Worm (Caenorhabditis elegans): ENCODE data around the gene T22B7.4.

Gene T22B7.4

DNA sequence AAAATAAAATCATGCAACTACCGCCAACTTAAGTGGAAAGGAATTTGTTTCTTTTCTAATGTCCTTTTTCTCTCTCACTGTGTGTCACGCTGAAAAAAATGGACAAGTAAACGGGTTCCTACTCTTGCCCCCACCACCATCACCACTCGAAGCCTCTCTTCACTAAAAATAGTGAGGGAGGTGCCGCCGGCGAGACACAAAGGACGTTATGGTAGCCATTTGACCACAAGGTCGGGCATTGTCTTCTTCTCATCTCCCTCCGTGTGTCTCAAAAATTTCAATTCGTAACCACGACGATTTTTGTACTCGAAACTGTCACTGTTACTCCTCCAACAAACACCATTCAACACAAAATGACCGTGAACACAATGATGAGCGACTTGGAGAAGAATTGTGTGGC, 18.4 kb upstream of the T22B7.4 start, which contains the start of gene T22B7.22:
TSS of gene T22B7.22 (plus strand) at position 354 of the 400 bp plus-strand sequence.
- TF ChIP-seq lin-32 (GFP tag; optimal IDR thresholded peaks at IDR 0.05) (no peak), ztf-11 (tag; optimal IDR thresholded peaks at IDR 0.05) (no peak), ceh-39 (tag; optimal IDR thresholded peaks at IDR 0.05) (no peak), M03D4.4 (tag; optimal IDR thresholded peaks at IDR 0.05) (no peak)

DNA sequence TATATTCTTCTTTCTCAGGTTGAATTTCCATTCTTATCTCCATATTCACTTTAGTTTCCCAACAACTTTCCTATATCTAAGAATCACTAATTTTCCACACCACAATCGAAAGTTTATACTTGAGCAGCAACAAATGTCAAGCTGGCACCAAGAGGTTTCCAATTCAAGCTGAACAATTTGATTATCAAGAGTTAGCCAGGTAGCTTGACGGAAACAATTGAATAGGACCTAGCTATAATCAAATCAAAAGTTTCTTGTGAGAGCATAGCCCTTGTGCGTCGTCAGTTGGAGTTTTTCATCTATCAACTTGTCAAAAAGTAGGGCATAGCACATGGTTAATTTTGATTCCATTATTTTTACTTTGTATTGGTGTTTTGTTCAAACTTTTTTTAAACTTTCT, 14.4 kb upstream of the T22B7.4 start:
- no peak for TF ChIP-seq nhr-28 (tag; optimal IDR thresholded peaks at IDR 0.05)
- no peak for TF ChIP-seq flh-1 (GFP tag; optimal IDR thresholded peaks at IDR 0.05)
- no peak for TF ChIP-seq mls-2 (tag; optimal IDR thresholded peaks at IDR 0.05)
- TF ChIP-seq elt-1 (tag; optimal IDR thresholded peaks at IDR 0.05; ENCODE audit: borderline replicate concordance, insufficient read depth): no peak
- TF ChIP-seq ces-1 (GFP tag; optimal IDR thresholded peaks at IDR 0.05): peak; percentile 52

DNA sequence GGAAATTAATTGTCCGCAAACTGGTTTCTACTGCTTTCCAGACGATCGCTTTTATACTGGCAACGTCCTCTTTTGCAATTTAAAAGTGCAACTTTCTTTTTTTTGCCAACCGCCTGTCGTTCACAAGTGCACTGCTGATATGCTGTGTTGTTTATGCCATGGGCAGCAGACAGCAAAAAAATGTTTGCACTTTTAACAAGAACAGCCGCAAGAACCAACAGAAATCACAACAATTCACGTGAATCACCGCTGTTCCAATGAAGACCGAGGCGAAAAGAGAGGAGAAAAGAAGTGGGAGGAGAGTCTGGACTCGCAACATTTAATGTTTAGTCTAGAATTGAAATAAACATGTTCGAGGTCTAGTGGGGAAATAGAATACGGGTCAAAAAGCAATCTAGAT, 12.6 kb upstream of the T22B7.4 start, which contains the start of gene T22B7.7:
TSS of gene T22B7.7 (minus strand) at position 262 of the 400 bp plus-strand sequence.
- TF ChIP-seq tbx-8 (GFP tag; optimal IDR thresholded peaks at IDR 0.05) (no peak), nhr-12 (tag; optimal IDR thresholded peaks at IDR 0.05) (no peak), flh-1 (GFP tag; optimal IDR thresholded peaks at IDR 0.05) (no peak), drap-1 (GFP tag; optimal IDR thresholded peaks at IDR 0.05) (no peak), elt-3 (tag; optimal IDR thresholded peaks at IDR 0.05) (no peak), ceh-43 (GFP tag; optimal IDR thresholded peaks at IDR 0.05) (no peak), unc-62 (GFP tag; optimal IDR thresholded peaks at IDR 0.05) (no peak), bed-3 (GFP tag; optimal IDR thresholded peaks at IDR 0.05) (no peak), cnd-1 (tag; optimal IDR thresholded peaks at IDR 0.05) (no peak), elt-1 (tag; optimal IDR thresholded peaks at IDR 0.05; ENCODE audit: borderline replicate concordance, insufficient read depth) (no peak)

DNA sequence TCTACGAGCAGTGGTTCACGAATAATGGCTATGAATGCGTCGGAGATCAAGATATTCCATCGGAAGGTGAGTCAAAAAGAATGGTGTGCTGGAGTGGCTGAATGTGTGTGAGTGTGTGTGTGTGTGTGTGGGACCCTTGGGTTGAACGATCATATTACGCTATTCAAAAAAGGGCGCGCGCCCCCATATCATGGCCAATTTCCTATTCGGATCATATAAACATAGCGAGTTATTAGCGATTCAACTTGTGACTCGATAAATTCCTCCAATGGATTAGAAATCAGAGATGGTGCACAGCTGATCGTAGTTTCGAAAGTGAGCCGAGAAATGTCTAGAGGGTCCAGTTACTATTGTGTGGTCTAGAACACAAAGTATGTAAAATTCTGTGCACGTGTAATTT, 6.7 kb upstream of the T22B7.4 start, which contains the start of gene srv-7:
TSS of gene srv-7 (minus strand) at position 101 of the 400 bp plus-strand sequence.
- TF ChIP-seq tbx-8 (GFP tag; optimal IDR thresholded peaks at IDR 0.05) (no peak), blmp-1 (tag; optimal IDR thresholded peaks at IDR 0.05) (no peak), unc-62 (GFP tag; optimal IDR thresholded peaks at IDR 0.05) (no peak), nhr-2 (tag; optimal IDR thresholded peaks at IDR 0.05) (no peak), sptf-1 (tag; optimal IDR thresholded peaks at IDR 0.05) (no peak), cnd-1 (tag; optimal IDR thresholded peaks at IDR 0.05) (no peak), lsy-2 (tag; optimal IDR thresholded peaks at IDR 0.05) (no peak), mab-5 (tag; optimal IDR thresholded peaks at IDR 0.05) (no peak), nhr-12 (tag; optimal IDR thresholded peaks at IDR 0.05) (no peak), lin-13 (tag; optimal IDR thresholded peaks at IDR 0.05) (no peak), drap-1 (GFP tag; optimal IDR thresholded peaks at IDR 0.05) (no peak), nhr-76 (tag; optimal IDR thresholded peaks at IDR 0.05) (no peak), flh-1 (GFP tag; optimal IDR thresholded peaks at IDR 0.05) (no peak), ceh-83 (GFP tag; optimal IDR thresholded peaks at IDR 0.05) (no peak), elt-3 (tag; optimal IDR thresholded peaks at IDR 0.05) (no peak), ceh-43 (GFP tag; optimal IDR thresholded peaks at IDR 0.05) (no peak)

DNA sequence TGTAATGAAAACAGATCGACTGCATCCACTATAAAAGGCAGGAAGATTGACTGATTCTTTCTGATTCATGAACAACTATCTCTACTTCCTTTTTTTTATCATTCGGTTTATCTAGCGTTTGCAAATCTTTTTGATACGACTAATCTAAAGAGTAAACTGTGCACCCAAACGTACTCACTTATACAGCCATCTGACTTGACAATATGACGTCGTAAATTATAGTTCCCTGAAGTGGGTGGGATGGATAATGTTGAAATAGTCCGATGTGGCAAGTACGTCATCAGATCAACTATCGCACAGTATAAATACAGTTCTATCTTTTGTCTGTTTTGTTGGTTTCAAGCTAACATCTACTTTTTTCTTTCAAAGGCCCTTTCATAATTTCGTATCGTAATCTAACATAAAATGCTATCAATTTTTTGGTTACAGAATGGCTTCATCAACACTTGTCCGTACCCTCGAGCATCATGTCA, 5.8 kb upstream of the T22B7.4 start, which contains the start of gene T22B7.3:
TSS of gene T22B7.3 (plus strand) at position 423 of the 473 bp plus-strand sequence.
- TF ChIP-seq ceh-83 (GFP tag; optimal IDR thresholded peaks at IDR 0.05) (no peak), snpc-4 (tag; optimal IDR thresholded peaks at IDR 0.05) (no peak), unc-39 (tag; optimal IDR thresholded peaks at IDR 0.05) (no peak), nhr-28 (tag; optimal IDR thresholded peaks at IDR 0.05) (no peak), hlh-1 (tag; optimal IDR thresholded peaks at IDR 0.05) (no peak), mep-1 (tag; optimal IDR thresholded peaks at IDR 0.05) (no peak), lin-13 (tag; optimal IDR thresholded peaks at IDR 0.05) (no peak), zip-8 (tag; optimal IDR thresholded peaks at IDR 0.05) (no peak), pha-4 (tag; optimal IDR thresholded peaks at IDR 0.05) (no peak), ceh-39 (tag; optimal IDR thresholded peaks at IDR 0.05) (no peak), nhr-12 (tag; optimal IDR thresholded peaks at IDR 0.05) (no peak), elt-3 (tag; optimal IDR thresholded peaks at IDR 0.05) (no peak), ztf-11 (tag; optimal IDR thresholded peaks at IDR 0.05) (no peak), nhr-76 (tag; optimal IDR thresholded peaks at IDR 0.05) (no peak), unc-120 (tag; optimal IDR thresholded peaks at IDR 0.05; ENCODE audit: poor library complexity, severe bottlenecking) (no peak), M03D4.4 (tag; optimal IDR thresholded peaks at IDR 0.05) (no peak), lin-32 (GFP tag; optimal IDR thresholded peaks at IDR 0.05) (no peak)
